Worm (Caenorhabditis elegans) whole organism, L4 larva: ENCODE measurements around the gene T20D4.15.
"Not testable (repeated sequence)": the region's sequence is repeated elsewhere in the genome, so short reads cannot be mapped to it uniquely, and the experiment has no call there.

Source experiments
- D1046.2 ChIP-seq: fragments of 200-800 bp; sonication (Bioruptor generic); IDR thresholded peaks from 2 replicates; pipeline ENCODE4 v1.3.6; 2022; ENCODE audit warnings: missing genetic modification characterization, missing compliant biosample characterization
- F26F4.8 ChIP-seq: fragments of 200-800 bp; sonication (Bioruptor generic); conservative IDR thresholded peaks from 2 replicates; pipeline ENCODE4 v1.3.6; 2022; ENCODE audit warnings: missing genetic modification characterization, missing compliant biosample characterization
- R02D3.7 ChIP-seq: fragments of 150-350 bp; sonication (generic microtip); optimal IDR thresholded peaks from 3 replicates; lab custom pipeline; 2014; ENCODE audit warnings: missing biosample characterization, missing genetic modification characterization
- aha-1 ChIP-seq: fragments of 150-350 bp; peaks from one replicate; lab custom pipeline; 2014; ENCODE audit warnings: missing biosample characterization, missing genetic modification characterization
- attf-4 ChIP-seq: sonication (generic microtip); optimal IDR thresholded peaks from 3 replicates; lab custom pipeline; 2017; ENCODE audit warnings: missing biosample characterization, missing genetic modification characterization
- ceh-20 ChIP-seq: fragments of 200-800 bp; sonication (Bioruptor generic); IDR thresholded peaks from 2 replicates; pipeline ENCODE4 v1.3.6; 2022; ENCODE audit warnings: missing genetic modification reagents, missing genetic modification characterization, missing compliant biosample characterization
- ceh-32 ChIP-seq: sonication (generic microtip); optimal IDR thresholded peaks from 2 replicates; lab custom pipeline; 2016; ENCODE audit warnings: mild to moderate bottlenecking, missing genetic modification characterization, missing compliant biosample characterization; ENCODE audit not compliant: poor library complexity
- ceh-82 ChIP-seq: sonication (generic microtip); optimal IDR thresholded peaks from 2 replicates; lab custom pipeline; 2017; ENCODE audit warnings: missing biosample characterization, missing genetic modification characterization
- ces-1 ChIP-seq: fragments of 150-350 bp; sonication (generic microtip); optimal IDR thresholded peaks from 4 replicates; lab custom pipeline; 2014; ENCODE audit warnings: missing biosample characterization, missing genetic modification reagents, missing genetic modification characterization
- daf-19 ChIP-seq: fragments of 200-800 bp; sonication (Bioruptor generic); conservative IDR thresholded peaks from 2 replicates; pipeline ENCODE4 v1.3.6; 2022; ENCODE audit warnings: missing genetic modification characterization, missing compliant biosample characterization
- daf-8 ChIP-seq: fragments of 200-800 bp; sonication (Bioruptor generic); IDR thresholded peaks from 2 replicates; pipeline ENCODE4 v1.3.6; 2022; ENCODE audit warnings: missing genetic modification characterization, missing compliant biosample characterization
- dmd-9 ChIP-seq: fragments of 200-800 bp; sonication (Bioruptor generic); IDR thresholded peaks from 2 replicates; pipeline ENCODE4 v1.3.6; 2022; ENCODE audit warnings: missing genetic modification reagents, missing genetic modification characterization, missing compliant biosample characterization
- dpl-1 ChIP-seq: fragments of 150-350 bp; optimal IDR thresholded peaks from 2 replicates; lab custom pipeline; 2014; ENCODE audit warnings: missing biosample characterization, missing genetic modification reagents, missing genetic modification characterization
- duxl-1 ChIP-seq: sonication (generic microtip); optimal IDR thresholded peaks from 2 replicates; lab custom pipeline; 2016; ENCODE audit warnings: mild to moderate bottlenecking, missing genetic modification characterization, moderate library complexity, missing compliant biosample characterization; ENCODE audit not compliant: poor library complexity
- egl-43 ChIP-seq: fragments of 200-800 bp; sonication (Bioruptor generic); IDR thresholded peaks from 2 replicates; pipeline ENCODE4 v1.3.6; 2022; ENCODE audit warnings: missing genetic modification reagents, missing genetic modification characterization, missing compliant biosample characterization
- fkh-10 ChIP-seq: fragments of 150-350 bp; optimal IDR thresholded peaks from 2 replicates; lab custom pipeline; 2014; ENCODE audit warnings: missing biosample characterization, missing genetic modification reagents, missing genetic modification characterization
- hlh-11 ChIP-seq: fragments of 200-800 bp; sonication (Bioruptor generic); optimal IDR thresholded peaks from 2 replicates; lab custom pipeline; 2018; ENCODE audit warnings: mild to moderate bottlenecking, missing genetic modification characterization, missing compliant biosample characterization
- hmg-1.1 ChIP-seq: fragments of 200-800 bp; sonication (Bioruptor generic); IDR thresholded peaks from 2 replicates; pipeline ENCODE4 v1.3.6; 2022; ENCODE audit warnings: missing genetic modification reagents, missing genetic modification characterization, missing compliant biosample characterization
- jun-1 ChIP-seq: fragments of 150-350 bp; optimal IDR thresholded peaks from 2 replicates; lab custom pipeline; 2014; ENCODE audit warnings: missing biosample characterization, missing genetic modification reagents, missing genetic modification characterization
- lin-15B ChIP-seq: fragments of 150-350 bp; sonication (generic microtip); optimal IDR thresholded peaks from 3 replicates; lab custom pipeline; 2014; ENCODE audit warnings: missing biosample characterization, missing genetic modification characterization
- lin-29 ChIP-seq: fragments of 200-800 bp; sonication (Bioruptor generic); IDR thresholded peaks from 2 replicates; pipeline ENCODE4 v1.3.6; 2022; ENCODE audit warnings: missing genetic modification reagents, missing genetic modification characterization, missing compliant biosample characterization
- lir-3 ChIP-seq: sonication (generic microtip); optimal IDR thresholded peaks from 2 replicates; lab custom pipeline; 2016; ENCODE audit warnings: mild to moderate bottlenecking, missing genetic modification characterization, missing compliant biosample characterization
- lsy-2 ChIP-seq, 2 experiments: fragments of 150-350 bp in 1 of 2; sonication (generic microtip) in 1 of 2; optimal IDR thresholded peaks; 2 replicates each; lab custom pipeline; 2014 to 2017; ENCODE audit warnings: missing biosample characterization in 2 of 2, missing genetic modification characterization in 2 of 2
- mdt-29 ChIP-seq: fragments of 200-800 bp; sonication (Bioruptor generic); IDR thresholded peaks from 2 replicates; pipeline ENCODE4 v1.3.6; 2022; ENCODE audit warnings: missing genetic modification reagents, missing genetic modification characterization, missing compliant biosample characterization
- mxl-2 ChIP-seq: fragments of 200-800 bp; sonication (Bioruptor generic); conservative IDR thresholded peaks from 2 replicates; pipeline ENCODE4 v1.3.6; 2022; ENCODE audit warnings: missing genetic modification reagents, missing genetic modification characterization, missing compliant biosample characterization
- nhr-111 ChIP-seq: fragments of 200-800 bp; sonication (Bioruptor generic); optimal IDR thresholded peaks from 2 replicates; lab custom pipeline; 2018; ENCODE audit warnings: mild to moderate bottlenecking, missing genetic modification characterization, missing compliant biosample characterization
- nhr-237 ChIP-seq: sonication (generic microtip); optimal IDR thresholded peaks from 2 replicates; lab custom pipeline; 2017; ENCODE audit warnings: missing biosample characterization, missing genetic modification characterization
- nhr-28 ChIP-seq: fragments of 150-350 bp; optimal IDR thresholded peaks from 2 replicates; lab custom pipeline; 2014; ENCODE audit warnings: missing biosample characterization, missing genetic modification characterization
- nhr-41 ChIP-seq: fragments of 200-800 bp; sonication (Bioruptor generic); IDR thresholded peaks from 2 replicates; pipeline ENCODE4 v1.3.6; 2022; ENCODE audit warnings: missing genetic modification reagents, missing genetic modification characterization, missing compliant biosample characterization
- nhr-48 ChIP-seq: sonication (generic microtip); optimal IDR thresholded peaks from 2 replicates; lab custom pipeline; 2016; ENCODE audit warnings: mild to moderate bottlenecking, missing genetic modification characterization, missing compliant biosample characterization
- rbr-2 ChIP-seq: sonication (generic microtip); optimal IDR thresholded peaks from 2 replicates; lab custom pipeline; 2016; ENCODE audit warnings: missing genotype, missing genetic modification characterization, missing compliant biosample characterization
- sdz-12 ChIP-seq: fragments of 200-800 bp; sonication (Bioruptor generic); optimal IDR thresholded peaks from 2 replicates; lab custom pipeline; 2018; ENCODE audit warnings: mild to moderate bottlenecking, missing genetic modification characterization, missing compliant biosample characterization
- snpc-4 ChIP-seq: fragments of 150-350 bp; optimal IDR thresholded peaks from 2 replicates; lab custom pipeline; 2014; ENCODE audit warnings: missing biosample characterization, missing genetic modification characterization
- tag-97 ChIP-seq: fragments of 200-800 bp; sonication (Bioruptor generic); IDR thresholded peaks from 2 replicates; pipeline ENCODE4 v1.3.6; 2022; ENCODE audit warnings: missing genetic modification characterization, missing compliant biosample characterization
- tra-1 ChIP-seq: fragments of 200-800 bp; sonication (Bioruptor generic); IDR thresholded peaks from 2 replicates; pipeline ENCODE4 v1.3.6; 2022; ENCODE audit warnings: missing genetic modification reagents, missing genetic modification characterization, missing compliant biosample characterization
- unc-130 ChIP-seq: sonication (generic microtip); optimal IDR thresholded peaks from 2 replicates; lab custom pipeline; 2016; ENCODE audit warnings: missing genetic modification reagents, missing genetic modification characterization, missing compliant biosample characterization
- zip-11 ChIP-seq: fragments of 200-800 bp; sonication (Bioruptor generic); IDR thresholded peaks from 2 replicates; pipeline ENCODE4 v1.3.6; 2022; ENCODE audit warnings: missing genetic modification characterization, missing compliant biosample characterization

T20D4.15 gene

DNA sequence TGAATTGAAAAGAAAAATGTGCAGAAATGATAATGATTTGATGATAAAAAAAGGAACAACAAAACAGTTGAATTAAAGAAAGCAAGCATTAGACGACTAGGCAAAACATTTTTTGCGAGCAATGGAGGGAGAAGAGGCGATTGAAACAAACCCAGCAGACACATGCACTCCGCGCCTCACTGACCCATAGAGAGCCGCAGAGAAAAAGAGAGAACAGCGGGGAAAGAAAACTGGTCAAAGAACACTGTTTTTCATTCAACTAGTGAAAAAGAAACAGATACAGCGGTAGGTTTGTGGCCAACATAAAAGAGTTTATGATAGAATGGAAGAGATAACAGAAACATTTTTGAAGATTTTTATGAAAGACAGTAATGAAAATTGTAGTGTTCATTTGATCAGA lies 6.2 kb downstream of the T20D4.15 start (continued):
- no peak for TF ChIP-seq nhr-41 (GFP tag; lab: Robert Waterston, UW)
- no peak for TF ChIP-seq dpl-1
- peak; percentile 21 for TF ChIP-seq duxl-1
- TF ChIP-seq nhr-111, result no peak
- no peak for TF ChIP-seq daf-8
- TF ChIP-seq nhr-237 (tag; lab: Kevin White, UChicago), result no peak
- TF ChIP-seq nhr-48, result peak; percentile 82
- no peak for TF ChIP-seq ces-1 (GFP tag; lab: Kevin White, UChicago)
- no peak for TF ChIP-seq tag-97 (GFP tag; lab: Robert Waterston, UW)

- TF ChIP-seq mdt-29 (GFP tag; lab: Robert Waterston, UW) (no peak), ceh-20 (no peak), lir-3 (tag; lab: Kevin White, UChicago) (no peak), attf-4 (tag; lab: Kevin White, UChicago) (no peak), lsy-2 (tag; optimal IDR thresholded peaks at IDR 0.05; lab: Kevin White, UChicago) (no peak), hmg-1.1 (GFP tag; lab: Robert Waterston, UW) (no peak), unc-130 (GFP tag; lab: Kevin White, UChicago) (no peak), duxl-1 (no peak), F26F4.8 (no peak), sdz-12 (GFP tag; lab: Kevin White, UChicago) (no peak), ceh-32 (tag; lab: Kevin White, UChicago) (no peak), tra-1 (GFP tag; lab: Robert Waterston, UW) (no peak), snpc-4 (tag; lab: Kevin White, UChicago) (no peak), egl-43 (GFP tag; lab: Robert Waterston, UW) (no peak), nhr-48 (no peak)
Measured at ce11 chrV:3376973-3377372, 17.6 kb downstream of the T20D4.15 start, which contains the start of gene srbc-2. TSS of gene srbc-2 (minus strand) at chrV:3377073.

- TF ChIP-seq R02D3.7 (no peak), lin-15B (tag; lab: Kevin White, UChicago) (no peak), daf-8 (no peak), zip-11 (GFP tag; lab: Robert Waterston, UW) (no peak), mxl-2 (GFP tag; lab: Robert Waterston, UW) (no peak), rbr-2 (tag; lab: Kevin White, UChicago) (no peak), attf-4 (tag; lab: Kevin White, UChicago) (no peak), ceh-82 (tag; lab: Kevin White, UChicago) (no peak), daf-19 (GFP tag; lab: Robert Waterston, UW) (no peak), hlh-11 (tag; lab: Kevin White, UChicago) (no peak), lin-29 (no peak), dmd-9 (GFP tag; lab: Robert Waterston, UW) (no peak)
- TF ChIP-seq, all 104 proteins: peak for 0
Measured at ce11 chrV:3372673-3373072, 21.9 kb downstream of the T20D4.15 start, which contains the start of gene srx-121. TSS of gene srx-121 (minus strand) at chrV:3372773.

DNA sequence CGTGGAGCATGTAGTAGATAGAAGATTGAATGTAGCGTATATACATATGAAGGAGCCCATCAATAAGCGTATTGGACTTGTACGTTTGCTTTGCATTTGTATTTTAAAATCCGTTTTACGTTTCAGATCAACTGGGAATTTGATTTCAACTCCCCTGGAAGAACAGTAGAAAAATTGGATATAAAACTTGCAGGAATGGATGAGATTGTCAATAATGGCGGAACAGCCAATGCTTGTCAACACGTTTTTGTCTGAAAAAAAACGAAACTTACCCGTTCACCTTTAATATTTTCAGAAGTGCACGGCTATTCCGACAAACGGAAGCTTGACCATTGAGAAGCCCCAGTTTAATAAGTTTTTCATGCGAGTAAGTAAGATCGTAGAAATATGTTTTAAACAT lies 26.8 kb downstream of the T20D4.15 start, which contains the start of gene C04E12.2:
C04E12.2 (plus strand) TSS at position 301 of the 400 bp plus-strand sequence.
- TF ChIP-seq fkh-10 (GFP tag; lab: Kevin White, UChicago); D1046.2 (GFP tag; lab: Robert Waterston, UW); jun-1 (tag; lab: Kevin White, UChicago): not testable (repeated sequence)
- TF ChIP-seq, all 104 proteins: peak for 0; not testable (repeated sequence) for 104

DNA sequence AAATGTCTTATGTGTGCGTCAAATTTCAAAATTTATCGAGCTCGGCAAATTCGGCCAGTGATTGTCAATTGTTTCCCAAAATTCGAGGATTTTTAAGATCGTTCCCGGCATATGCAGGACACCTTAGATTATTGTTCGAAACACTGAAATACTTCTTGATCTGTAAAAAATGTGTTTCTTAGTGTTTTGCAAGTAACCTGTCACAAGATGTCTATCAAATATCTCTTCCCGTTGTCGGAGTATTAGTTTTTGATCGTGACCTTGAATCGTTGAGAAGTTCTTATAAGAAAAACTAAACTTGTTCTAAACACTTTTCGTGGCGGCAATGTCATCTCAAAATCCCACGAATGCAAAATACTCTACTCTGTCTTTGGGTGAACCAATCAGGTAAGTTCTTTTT lies 32.1 kb downstream of the T20D4.15 start, which contains the start of gene C04E12.4:
C04E12.4 (plus strand) TSS at position 301 of the 400 bp plus-strand sequence.
- TF ChIP-seq aha-1, result peak; percentile 88
- TF ChIP-seq zip-11 (GFP tag; lab: Robert Waterston, UW), result no peak
- peak; percentile 22 for TF ChIP-seq nhr-28 (tag; lab: Kevin White, UChicago)
